Worm (Caenorhabditis elegans) whole organism, early embryonic: ENCODE measurements around the gene pals-40.

ENCODE experiments used
- B0310.2 ChIP-seq: sonication (generic microtip); optimal IDR thresholded peaks from 2 replicates; lab custom pipeline; 2016; ENCODE audit warnings: mild to moderate bottlenecking, missing genetic modification characterization, missing compliant biosample characterization
- F13C5.2 ChIP-seq: sonication (generic microtip); optimal IDR thresholded peaks from 2 replicates; lab custom pipeline; 2017; ENCODE audit warnings: mild to moderate bottlenecking, missing genetic modification characterization, inconsistent platforms, missing compliant biosample characterization
- aly-1 ChIP-seq: sonication (generic microtip); optimal IDR thresholded peaks from 2 replicates; lab custom pipeline; 2016; ENCODE audit warnings: missing genetic modification characterization, missing compliant biosample characterization
- ama-1 ChIP-seq: fragments of 150-350 bp; optimal IDR thresholded peaks from 2 replicates; lab custom pipeline; 2014
- ceh-13 ChIP-seq: fragments of 200-800 bp; sonication (Bioruptor generic); optimal IDR thresholded peaks from 2 replicates; lab custom pipeline; 2018; ENCODE audit warnings: mild to moderate bottlenecking, missing genetic modification characterization, missing compliant biosample characterization
- ceh-36 ChIP-seq: sonication (generic microtip); optimal IDR thresholded peaks from 2 replicates; lab custom pipeline; 2016; ENCODE audit warnings: missing genetic modification characterization, inconsistent platforms, missing compliant biosample characterization
- ets-7 ChIP-seq: sonication (generic microtip); optimal IDR thresholded peaks from 2 replicates; lab custom pipeline; 2016; ENCODE audit warnings: missing genotype, missing genetic modification characterization, missing compliant biosample characterization
- flt-1 ChIP-seq: fragments of 200-800 bp; sonication (Bioruptor generic); IDR thresholded peaks from 2 replicates; pipeline ENCODE4 v1.3.6; 2022; ENCODE audit warnings: missing genetic modification characterization, missing compliant biosample characterization
- hmbx-1 ChIP-seq: sonication (generic microtip); optimal IDR thresholded peaks from 2 replicates; lab custom pipeline; 2016; ENCODE audit warnings: mild to moderate bottlenecking, missing genetic modification characterization, missing compliant biosample characterization
- hmg-4 ChIP-seq: fragments of 200-800 bp; sonication (Bioruptor generic); optimal IDR thresholded peaks from 2 replicates; lab custom pipeline; 2018; ENCODE audit warnings: mild to moderate bottlenecking, missing genetic modification characterization, missing compliant biosample characterization
- hnd-1 ChIP-seq: sonication (generic microtip); optimal IDR thresholded peaks from 2 replicates; lab custom pipeline; 2016; ENCODE audit warnings: missing genetic modification characterization, missing compliant biosample characterization
- pes-1 ChIP-seq: fragments of 200-800 bp; sonication (Bioruptor generic); IDR thresholded peaks from 2 replicates; pipeline ENCODE4 v1.3.6; 2022; ENCODE audit warnings: missing genetic modification reagents, missing genetic modification characterization, missing compliant biosample characterization
- scrt-1 ChIP-seq: fragments of 200-800 bp; sonication (Bioruptor generic); IDR thresholded peaks from 2 replicates; pipeline ENCODE4 v1.3.6; 2022; ENCODE audit warnings: missing genetic modification characterization, missing compliant biosample characterization
- sea-1 ChIP-seq: fragments of 200-800 bp; sonication (Bioruptor generic); conservative IDR thresholded peaks from 2 replicates; pipeline ENCODE4 v1.3.6; 2022; ENCODE audit warnings: missing genetic modification characterization, missing compliant biosample characterization
- tbx-11 ChIP-seq: fragments of 200-800 bp; sonication (Bioruptor generic); IDR thresholded peaks from 2 replicates; pipeline ENCODE4 v1.3.6; 2022; ENCODE audit warnings: missing genetic modification characterization, missing compliant biosample characterization
- tbx-37 ChIP-seq: fragments of 200-800 bp; sonication (Bioruptor generic); conservative IDR thresholded peaks from 2 replicates; pipeline ENCODE4 v1.3.6; 2022; ENCODE audit warnings: missing genetic modification reagents, missing genetic modification characterization, missing compliant biosample characterization
- tra-4 ChIP-seq: sonication (generic microtip); optimal IDR thresholded peaks from 2 replicates; lab custom pipeline; 2017; ENCODE audit warnings: missing genetic modification characterization, missing compliant biosample characterization

Gene pals-40

DNA sequence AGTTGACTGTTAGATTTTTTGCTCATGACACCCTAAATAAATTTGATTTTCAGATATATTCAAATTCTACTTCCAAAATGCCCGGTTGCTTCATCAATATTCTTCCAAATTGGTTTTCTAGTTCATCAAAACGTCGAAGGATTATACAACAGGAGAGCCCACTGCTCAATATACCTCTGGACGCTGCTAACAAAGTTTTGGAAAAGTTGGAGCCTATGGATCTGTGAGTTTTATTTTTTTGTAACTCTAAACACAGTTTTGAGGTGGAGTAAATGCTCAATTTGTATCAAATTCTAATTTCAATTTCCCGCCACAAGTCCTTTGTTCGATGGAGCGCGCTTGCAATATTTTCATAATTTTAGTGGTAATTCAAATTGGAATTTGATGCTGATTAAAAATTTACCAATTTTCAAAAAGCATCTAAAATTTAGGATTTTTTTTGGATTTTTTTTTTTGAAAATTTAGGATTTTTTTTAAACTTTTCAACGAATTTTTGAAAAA, 34.8 kb downstream of the pals-40 start, which contains the start of gene fbxa-27:
fbxa-27 (plus strand) TSS at position 51 of the 501 bp plus-strand sequence.
- no peak for TF ChIP-seq F13C5.2 (tag; lab: Kevin White, UChicago)
- no peak for TF ChIP-seq hmg-4 (GFP tag; lab: Kevin White, UChicago)
- no peak for TF ChIP-seq sea-1 (GFP tag; lab: Robert Waterston, UW)
- no peak for TF ChIP-seq tbx-11 (GFP tag; lab: Robert Waterston, UW)
- no peak for TF ChIP-seq tra-4
- TF ChIP-seq ceh-36 (tag; lab: Kevin White, UChicago): no peak
- TF ChIP-seq hnd-1 (tag; lab: Kevin White, UChicago): no peak
- TF ChIP-seq tbx-37 (GFP tag; lab: Robert Waterston, UW): no peak
- no peak for TF ChIP-seq pes-1
- TF ChIP-seq aly-1 (tag; lab: Kevin White, UChicago): no peak
- no peak for TF ChIP-seq flt-1
- no peak for TF ChIP-seq B0310.2
- TF ChIP-seq ama-1 (lab: Kevin White, UChicago): no peak
- TF ChIP-seq hmbx-1: no peak
- TF ChIP-seq scrt-1: no peak
- no peak for TF ChIP-seq ets-7
- no peak for TF ChIP-seq ceh-13 (GFP tag; lab: Kevin White, UChicago)

DNA sequence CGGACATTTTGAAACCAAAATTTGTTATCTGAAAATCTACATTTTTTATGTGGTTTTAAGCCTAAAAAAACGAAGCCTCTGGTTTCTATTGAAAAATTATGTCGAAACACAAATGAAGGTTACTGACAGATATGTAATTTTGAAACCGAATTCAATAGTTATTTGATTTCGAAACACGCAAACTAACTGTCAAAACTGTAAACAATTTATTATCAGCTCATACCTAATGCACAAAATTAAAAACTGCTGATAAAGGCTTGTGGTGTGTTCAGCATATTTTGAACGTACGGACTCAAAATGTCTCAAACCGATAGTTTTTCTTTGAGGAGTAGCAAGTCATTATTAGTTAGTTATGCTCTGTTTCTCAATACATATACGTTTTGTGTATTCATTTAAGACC, 35.3 kb downstream of the pals-40 start, which contains the start of gene fbxa-26:
fbxa-26 (minus strand) TSS at position 35 of the 400 bp plus-strand sequence.
- TF ChIP-seq tbx-37 (GFP tag; lab: Robert Waterston, UW) (no peak), tra-4 (no peak), pes-1 (no peak), ceh-13 (GFP tag; lab: Kevin White, UChicago) (no peak), B0310.2 (no peak), hnd-1 (tag; lab: Kevin White, UChicago) (no peak), ceh-36 (tag; lab: Kevin White, UChicago) (no peak), sea-1 (GFP tag; lab: Robert Waterston, UW) (no peak), F13C5.2 (tag; lab: Kevin White, UChicago) (no peak), hmbx-1 (no peak)

DNA sequence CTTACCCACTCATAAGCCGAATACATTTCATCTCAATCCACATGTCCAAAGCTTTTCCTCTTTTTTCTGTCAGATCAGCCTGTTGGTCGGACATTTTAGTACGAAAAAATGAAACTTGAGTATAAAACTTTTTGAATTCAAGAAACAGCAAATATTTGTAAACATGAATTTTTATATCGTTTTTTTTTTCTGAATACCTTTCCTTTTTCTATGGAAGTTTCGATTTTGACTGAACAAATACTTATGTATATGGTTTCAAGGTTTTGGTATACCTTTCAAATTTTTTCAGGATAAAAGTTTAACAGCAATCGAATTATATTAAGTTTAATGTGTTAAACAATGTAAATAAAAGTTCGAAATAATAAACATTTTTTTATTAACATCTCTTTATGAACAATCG, 37.6 kb downstream of the pals-40 start, which contains the start of gene fbxa-5:
fbxa-5 (minus strand) TSS at position 101 of the 400 bp plus-strand sequence.
- TF ChIP-seq ets-7: no peak
- TF ChIP-seq ceh-36 (tag; lab: Kevin White, UChicago): no peak
- TF ChIP-seq pes-1: no peak
- no peak for TF ChIP-seq ceh-13 (GFP tag; lab: Kevin White, UChicago)
- TF ChIP-seq sea-1 (GFP tag; lab: Robert Waterston, UW): no peak
- no peak for TF ChIP-seq tbx-37 (GFP tag; lab: Robert Waterston, UW)
- no peak for TF ChIP-seq hmg-4 (GFP tag; lab: Kevin White, UChicago)
- no peak for TF ChIP-seq hmbx-1
- TF ChIP-seq aly-1 (tag; lab: Kevin White, UChicago): no peak
- TF ChIP-seq tra-4: no peak

DNA sequence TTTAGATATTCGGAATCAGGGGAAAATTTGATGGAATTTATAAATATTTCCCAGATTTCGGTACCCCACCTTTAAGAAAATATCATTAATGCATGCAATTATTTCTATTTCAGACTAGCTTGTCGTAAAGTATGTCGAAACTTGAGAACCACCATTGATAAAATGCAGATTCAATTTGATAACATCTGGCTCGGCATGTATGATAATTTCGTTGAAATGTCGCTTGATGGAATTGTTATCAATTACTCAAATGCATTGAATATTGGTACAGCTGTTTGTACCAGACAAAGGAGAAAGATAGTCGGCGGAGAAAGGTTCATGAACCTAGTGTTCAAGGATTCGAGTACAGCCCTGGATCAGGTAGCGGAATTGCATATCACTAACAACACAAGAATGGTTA, 45.9 kb downstream of the pals-40 start, which contains the start of gene Y82E9BL.19:
Y82E9BL.19 (plus strand) TSS at position 123 of the 400 bp plus-strand sequence.
- TF ChIP-seq F13C5.2 (tag; lab: Kevin White, UChicago) (no peak), pes-1 (no peak), ets-7 (no peak), hnd-1 (tag; lab: Kevin White, UChicago) (no peak), hmg-4 (GFP tag; lab: Kevin White, UChicago) (no peak), hmbx-1 (no peak), ama-1 (lab: Kevin White, UChicago) (no peak), tra-4 (no peak), tbx-37 (GFP tag; lab: Robert Waterston, UW) (no peak), flt-1 (no peak), ceh-13 (GFP tag; lab: Kevin White, UChicago) (no peak), ceh-36 (tag; lab: Kevin White, UChicago) (no peak), tbx-11 (GFP tag; lab: Robert Waterston, UW) (no peak), aly-1 (tag; lab: Kevin White, UChicago) (no peak), B0310.2 (no peak), scrt-1 (no peak), sea-1 (GFP tag; lab: Robert Waterston, UW) (no peak)
